Worm (Caenorhabditis elegans): ENCODE data around the gene T07A9.12.

DNA sequence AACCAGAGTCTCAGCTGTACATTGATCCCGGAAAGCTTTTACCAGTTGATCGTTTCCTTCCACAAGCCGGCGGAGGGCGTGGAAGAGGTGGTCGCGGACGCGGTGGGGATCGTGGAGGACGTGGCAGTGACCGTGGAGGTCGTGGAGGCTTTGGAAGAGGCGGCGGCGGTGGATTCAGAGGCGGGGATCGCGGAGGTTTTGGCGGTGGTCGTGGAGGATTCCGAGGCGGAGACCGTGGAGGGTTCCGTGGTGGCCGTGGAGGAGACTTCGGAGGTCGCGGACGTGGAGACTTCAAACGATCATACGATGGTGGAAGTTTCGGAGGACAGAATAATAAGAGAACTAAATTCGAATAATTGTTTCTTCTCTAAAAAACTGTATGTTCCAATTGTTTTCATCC, 15.9 kb downstream of the T07A9.12 start:
- TF ChIP-seq ama-1 (optimal IDR thresholded peaks at IDR 0.05) (no peak), fkh-6 (tag; optimal IDR thresholded peaks at IDR 0.05) (no peak), pha-2 (tag; optimal IDR thresholded peaks at IDR 0.05) (no peak), elt-2 (tag; optimal IDR thresholded peaks at IDR 0.05) (no peak), pqm-1 (tag; optimal IDR thresholded peaks at IDR 0.05) (no peak), C08G9.2 (tag; optimal IDR thresholded peaks at IDR 0.05) (no peak), ceh-6 (GFP tag; optimal IDR thresholded peaks at IDR 0.05) (no peak), ceh-14 (tag; optimal IDR thresholded peaks at IDR 0.05) (no peak)
